Fruit fly (Drosophila melanogaster) whole organism, wandering third instar larva: ENCODE measurements around the gene CG12035.
A peak's percentile ranks its signal among the peaks of the same experiment; 100 is the strongest.

Experiments used
- CG9705 ChIP-seq: fragments of 200-800 bp; sonication (Bioruptor generic); optimal IDR thresholded peaks from 2 replicates; lab custom pipeline; 2018; ENCODE audit warnings: missing biosample characterization, mild to moderate bottlenecking, missing genetic modification characterization
- CrebA ChIP-seq: fragments of 200-800 bp; sonication (Bioruptor generic); optimal IDR thresholded peaks from 2 replicates; lab custom pipeline; 2016; ENCODE audit warnings: missing biosample characterization, mild to moderate bottlenecking, missing genetic modification characterization, borderline replicate concordance
- Dfd ChIP-seq: fragments of >200 bp; optimal IDR thresholded peaks from 2 replicates; lab custom pipeline; 2017; ENCODE audit warnings: missing biosample characterization, missing genetic modification characterization
- Dif ChIP-seq: fragments of 200-275, 200-300 bp; sonication (Bioruptor generic); optimal IDR thresholded peaks from 2 replicates; lab custom pipeline; 2018; ENCODE audit warnings: missing biosample characterization, missing genetic modification characterization; ENCODE audit not compliant: partially characterized antibody
- HLH106 ChIP-seq: fragments of 200-800 bp; optimal IDR thresholded peaks from 3 replicates; lab custom pipeline; 2019; ENCODE audit warnings: missing biosample characterization, mild to moderate bottlenecking, missing genetic modification characterization, moderate library complexity
- Hnf4 ChIP-seq: fragments of 200-800 bp; sonication (Bioruptor generic); optimal IDR thresholded peaks from 2 replicates; lab custom pipeline; 2016; ENCODE audit warnings: missing biosample characterization, mild to moderate bottlenecking, missing genetic modification characterization
- Hr78 ChIP-seq: fragments of >200 bp; optimal IDR thresholded peaks from 2 replicates; lab custom pipeline; 2017; ENCODE audit warnings: missing biosample characterization, missing genetic modification characterization
- Hr83 ChIP-seq: fragments of 200-300 bp; sonication (Bioruptor generic); optimal IDR thresholded peaks from 2 replicates; lab custom pipeline; 2016; ENCODE audit warnings: missing biosample characterization, mild to moderate bottlenecking, missing genetic modification characterization, moderate library complexity; ENCODE audit not compliant: poor library complexity, severe bottlenecking
- Jra ChIP-seq: sonication (Bioruptor generic); optimal IDR thresholded peaks from 2 replicates; lab custom pipeline; 2016; ENCODE audit warnings: missing biosample characterization, missing genetic modification characterization
- Mio ChIP-seq: sonication (Bioruptor generic); optimal IDR thresholded peaks from 2 replicates; lab custom pipeline; 2016; ENCODE audit warnings: missing biosample characterization, missing genetic modification characterization
- Myc ChIP-seq: fragments of >200 bp; optimal IDR thresholded peaks from 2 replicates; lab custom pipeline; 2017
- OdsH ChIP-seq: fragments of 200-800 bp; sonication (Bioruptor generic); optimal IDR thresholded peaks from 2 replicates; lab custom pipeline; 2016; ENCODE audit warnings: missing biosample characterization, mild to moderate bottlenecking, missing genetic modification characterization
- Rel ChIP-seq, 2 experiments: fragments of 200-800 bp; sonication (Bioruptor generic) in 1 of 2; optimal IDR thresholded peaks; 2 replicates in 1 of 2; 3 replicates in 1 of 2; lab custom pipeline; 2016 to 2019; ENCODE audit warnings: mild to moderate bottlenecking in 2 of 2, missing biosample characterization in 2 of 2, missing genetic modification characterization in 2 of 2, moderate library complexity in 1 of 2
- Sp1 ChIP-seq: fragments of 200-800 bp; sonication (Bioruptor generic); optimal IDR thresholded peaks from 3 replicates; lab custom pipeline; 2019; ENCODE audit warnings: missing biosample characterization, mild to moderate bottlenecking, missing genetic modification characterization, moderate library complexity
- Vsx2 ChIP-seq: fragments of 200-300, 225-300 bp; sonication (Bioruptor generic); optimal IDR thresholded peaks from 2 replicates; lab custom pipeline; 2018; ENCODE audit warnings: missing biosample characterization, missing genetic modification characterization; ENCODE audit not compliant: partially characterized antibody
- br ChIP-seq: fragments of 200-800 bp; sonication (Bioruptor generic); optimal IDR thresholded peaks from 2 replicates; lab custom pipeline; 2016; ENCODE audit warnings: missing biosample characterization, missing genetic modification characterization
- brk ChIP-seq: fragments of 200-800 bp; sonication (Bioruptor generic); optimal IDR thresholded peaks from 2 replicates; lab custom pipeline; 2016; ENCODE audit warnings: missing biosample characterization, mild to moderate bottlenecking, missing genetic modification characterization
- dl ChIP-seq, 2 experiments: fragments of 175-275, 200-275 bp in 1 of 2; fragments of 200-275 bp in 1 of 2; sonication (Bioruptor generic); optimal IDR thresholded peaks; lab custom pipeline; 2018; ENCODE audit warnings: mild to moderate bottlenecking in 2 of 2, missing biosample characterization in 2 of 2, missing genetic modification characterization in 2 of 2, moderate library complexity in 2 of 2; ENCODE audit not compliant: partially characterized antibody in 2 of 2, insufficient read depth in 1 of 2
- dmrt93B ChIP-seq: fragments of 200-800 bp; sonication (Bioruptor generic); optimal IDR thresholded peaks from 2 replicates; lab custom pipeline; 2018; ENCODE audit warnings: missing biosample characterization, mild to moderate bottlenecking, missing genetic modification characterization
- foxo ChIP-seq, 2 experiments: fragments of 200-800 bp; sonication (Bioruptor generic); optimal IDR thresholded peaks; 2 replicates in 1 of 2; 3 replicates in 1 of 2; lab custom pipeline; 2016 to 2017; ENCODE audit warnings: missing biosample characterization in 2 of 2, missing genetic modification characterization in 2 of 2
- fru ChIP-seq: fragments of 200-800 bp; sonication (Bioruptor generic); optimal IDR thresholded peaks from 3 replicates; lab custom pipeline; 2016; ENCODE audit warnings: missing biosample characterization, mild to moderate bottlenecking, missing genetic modification characterization
- h ChIP-seq: fragments of 200-800 bp; sonication (Bioruptor generic); optimal IDR thresholded peaks from 3 replicates; lab custom pipeline; 2016; ENCODE audit warnings: missing biosample characterization, mild to moderate bottlenecking, missing genetic modification characterization
- pan ChIP-seq: fragments of >200 bp; optimal IDR thresholded peaks from 2 replicates; lab custom pipeline; 2017
- psq ChIP-seq: fragments of 200-800 bp; sonication (Bioruptor generic); optimal IDR thresholded peaks from 3 replicates; lab custom pipeline; 2017; ENCODE audit warnings: missing biosample characterization, mild to moderate bottlenecking, missing genetic modification characterization, moderate library complexity
- rgr ChIP-seq: fragments of 200-800 bp; sonication (Bioruptor generic); optimal IDR thresholded peaks from 3 replicates; lab custom pipeline; 2016; ENCODE audit warnings: missing biosample characterization, mild to moderate bottlenecking, missing genetic modification characterization
- sage ChIP-seq: fragments of 200-800 bp; sonication (Bioruptor generic); optimal IDR thresholded peaks from 2 replicates; lab custom pipeline; 2016; ENCODE audit warnings: missing biosample characterization, mild to moderate bottlenecking, missing genetic modification characterization
- sv ChIP-seq: fragments of 200-800 bp; sonication (Bioruptor generic); optimal IDR thresholded peaks from 3 replicates; lab custom pipeline; 2016; ENCODE audit warnings: missing biosample characterization, missing genetic modification characterization
- usp ChIP-seq: fragments of >200 bp; optimal IDR thresholded peaks from 2 replicates; lab custom pipeline; 2017; ENCODE audit warnings: missing biosample characterization, missing genetic modification characterization
- woc ChIP-seq: sonication (Bioruptor generic); optimal IDR thresholded peaks from 2 replicates; lab custom pipeline; 2016; ENCODE audit warnings: missing biosample characterization, mild to moderate bottlenecking, missing genetic modification characterization

Gene CG12035

DNA sequence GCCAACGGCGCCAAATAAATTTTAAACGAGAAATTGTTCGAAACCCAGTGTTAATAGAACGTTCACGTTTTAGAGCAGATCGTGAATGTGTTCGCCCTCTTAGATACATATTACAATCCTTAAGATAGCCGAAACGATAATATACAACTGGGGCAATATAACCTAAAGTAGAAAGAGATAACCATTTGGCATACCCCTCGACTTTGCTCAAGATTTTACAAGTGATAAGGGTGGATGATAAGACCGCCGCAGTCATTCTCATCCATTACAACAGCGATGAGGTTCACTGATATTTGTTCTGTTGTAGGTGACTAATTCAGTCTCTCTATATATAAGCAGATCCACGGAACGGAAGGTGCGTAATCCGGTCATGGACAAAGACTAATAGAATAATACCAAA lies 2.6 kb downstream of the CG12035 start:
- no peak for TF ChIP-seq Dfd (GFP tag; lab: Kevin White, UChicago)
- TF ChIP-seq pan: no peak
- no peak for TF ChIP-seq Rel (GFP tag; optimal IDR thresholded peaks at IDR 0.05; lab: Kevin White, UChicago)
- no peak for TF ChIP-seq Rel (tag; optimal IDR thresholded peaks at IDR 0.05; lab: Kevin White, UChicago)
- TF ChIP-seq Vsx2: no peak
- no peak for TF ChIP-seq Myc
- TF ChIP-seq CG9705 (GFP tag; lab: Kevin White, UChicago): no peak
- TF ChIP-seq HLH106: no peak
- no peak for TF ChIP-seq h (GFP tag; lab: Kevin White, UChicago)
- no peak for TF ChIP-seq Hr78 (GFP tag; lab: Kevin White, UChicago)
- TF ChIP-seq psq: no peak
- no peak for TF ChIP-seq OdsH
- no peak for TF ChIP-seq usp (GFP tag; lab: Kevin White, UChicago)
- TF ChIP-seq Jra (GFP tag; lab: Kevin White, UChicago): no peak
- no peak for TF ChIP-seq sage (GFP tag; lab: Kevin White, UChicago)
- TF ChIP-seq foxo (GFP tag; optimal IDR thresholded peaks at IDR 0.05; lab: Kevin White, UChicago): no peak
- TF ChIP-seq brk (GFP tag; lab: Kevin White, UChicago): no peak
- TF ChIP-seq Sp1: no peak
- no peak for TF ChIP-seq sv (GFP tag; lab: Kevin White, UChicago)
- TF ChIP-seq Mio (GFP tag; lab: Kevin White, UChicago): no peak
- no peak for TF ChIP-seq Hnf4 (GFP tag; lab: Kevin White, UChicago)

DNA sequence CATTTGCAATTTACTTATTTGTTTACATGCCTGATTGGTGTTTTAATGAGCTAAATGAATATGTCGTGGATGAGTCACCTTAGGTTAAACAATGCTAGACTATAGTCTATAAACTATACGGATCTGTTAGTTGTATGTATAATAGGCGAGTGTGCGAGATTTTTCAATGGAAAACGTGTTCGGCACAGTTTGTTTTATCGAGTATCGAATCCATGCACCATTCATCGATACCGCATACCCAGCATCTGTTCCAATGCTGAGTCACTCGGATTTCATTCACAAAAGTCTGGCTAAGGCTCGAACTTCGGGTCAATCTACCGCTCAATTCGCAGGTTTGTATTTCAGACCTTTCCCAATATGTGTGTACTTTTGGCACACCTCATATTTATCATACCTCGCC lies 3.2 kb downstream of the CG12035 start:
- no peak for TF ChIP-seq Jra (GFP tag; lab: Kevin White, UChicago)
- peak; percentile 6 for TF ChIP-seq rgr
- TF ChIP-seq, all 38 proteins: peak for 1

DNA sequence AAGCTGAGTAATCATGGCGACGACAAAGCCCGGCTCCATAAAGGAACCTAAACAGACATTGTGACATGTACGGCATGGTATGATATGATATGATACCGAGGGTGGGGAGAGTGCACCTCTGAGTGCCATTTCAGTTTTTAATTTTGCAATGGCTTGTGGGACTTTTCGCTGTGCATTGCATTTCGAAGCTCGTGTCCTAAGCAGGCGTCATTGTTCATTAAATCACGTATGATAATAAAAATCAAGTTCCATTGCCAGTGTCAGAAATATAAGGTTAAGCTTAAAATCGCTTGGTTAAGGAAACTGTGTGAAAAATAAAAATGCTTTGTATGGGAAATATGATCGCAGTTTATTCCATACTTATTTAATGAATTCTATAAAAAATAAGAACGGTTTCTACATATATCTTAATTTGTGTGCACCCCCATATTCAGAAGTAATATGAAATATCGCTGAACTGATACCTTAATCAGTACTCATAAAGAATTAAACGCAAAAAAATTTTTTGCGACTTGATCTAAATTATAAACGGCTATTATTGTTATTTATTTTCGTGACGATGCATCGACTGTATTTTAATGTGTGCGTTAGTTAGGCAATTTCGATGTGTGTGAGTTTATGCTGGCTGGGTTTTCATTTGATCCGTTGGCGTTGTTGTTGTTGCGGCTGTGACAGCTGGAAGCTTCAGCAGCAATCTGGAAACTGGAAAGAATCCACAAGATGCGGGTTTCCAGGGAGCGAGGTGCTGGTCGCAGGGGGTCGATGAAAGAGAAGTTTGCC lies 5.4 kb downstream of the CG12035 start:
- TF ChIP-seq Dfd (GFP tag; lab: Kevin White, UChicago) (no peak), Rel (GFP tag; optimal IDR thresholded peaks at IDR 0.05; lab: Kevin White, UChicago) (no peak), Rel (tag; optimal IDR thresholded peaks at IDR 0.05; lab: Kevin White, UChicago) (peak; percentile 95), CrebA (GFP tag; lab: Kevin White, UChicago) (no peak)

DNA sequence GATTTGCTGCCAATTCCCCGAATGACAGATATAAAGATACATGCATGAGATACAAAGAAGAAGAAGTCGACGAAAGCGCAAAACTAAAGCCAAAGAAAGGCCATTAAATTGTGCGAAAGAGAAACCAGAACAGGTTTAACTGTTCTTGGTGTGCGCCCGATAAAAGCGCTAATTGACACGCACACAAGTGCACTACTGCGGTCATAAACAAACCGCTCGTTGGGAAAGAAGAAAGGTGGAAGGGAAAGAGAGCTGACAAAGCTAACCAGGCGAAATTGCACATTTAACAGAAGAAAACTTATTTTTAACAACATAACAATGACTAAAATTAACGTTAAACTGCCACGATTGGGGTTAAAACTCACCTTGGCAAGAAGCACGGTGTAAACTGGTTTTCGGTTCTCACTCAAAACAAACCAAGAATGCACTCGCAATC lies 6.0 kb downstream of the CG12035 start:
- TF ChIP-seq brk (GFP tag; lab: Kevin White, UChicago): no peak
- no peak for TF ChIP-seq Myc
- TF ChIP-seq Vsx2: peak; percentile 24
- TF ChIP-seq foxo (GFP tag; optimal IDR thresholded peaks at IDR 0.05; lab: Kevin White, UChicago): no peak
- TF ChIP-seq psq: peak; percentile 85

DNA sequence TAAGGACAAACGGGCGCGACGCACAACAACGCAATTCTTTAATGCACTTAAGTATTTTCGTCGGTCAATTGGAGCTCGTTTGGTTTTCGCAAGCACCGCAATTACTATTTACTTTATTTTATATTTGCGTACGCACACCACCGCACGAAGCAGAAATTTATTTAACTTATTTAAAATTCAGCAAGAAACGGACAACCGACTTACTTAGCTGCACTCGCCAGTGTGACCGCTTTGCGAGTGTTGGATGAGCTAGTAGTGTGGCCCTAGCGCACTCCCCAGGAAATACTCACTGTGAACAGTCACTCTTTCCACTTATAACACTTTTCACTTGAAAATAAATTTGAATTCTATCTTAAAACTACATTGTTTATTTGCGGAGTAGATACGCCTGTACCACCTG lies 6.7 kb downstream of the CG12035 start, which contains the start of gene drpr:
Gene drpr, minus strand, starts transcription at position 235 of the 400 bp plus-strand sequence.
- peak; percentile 18 for TF ChIP-seq CG9705 (GFP tag; lab: Kevin White, UChicago)
- TF ChIP-seq dmrt93B (GFP tag; lab: Kevin White, UChicago): no peak
- TF ChIP-seq Mio (GFP tag; lab: Kevin White, UChicago): no peak
- TF ChIP-seq Sp1: peak; percentile 43
- TF ChIP-seq br: peak; percentile 43
- peak; percentile 23 for TF ChIP-seq h (GFP tag; lab: Kevin White, UChicago)
- peak; percentile 62 for TF ChIP-seq fru (GFP tag; lab: Kevin White, UChicago)
- TF ChIP-seq Dfd (GFP tag; lab: Kevin White, UChicago): no peak
- peak; percentile 36 for TF ChIP-seq rgr
- no peak for TF ChIP-seq Myc
- peak; percentile 53 for TF ChIP-seq Hr83 (GFP tag; lab: Kevin White, UChicago)
- no peak for TF ChIP-seq CrebA (GFP tag; lab: Kevin White, UChicago)
- peak; percentile 66 for TF ChIP-seq woc (GFP tag; lab: Kevin White, UChicago)
- no peak for TF ChIP-seq Rel (GFP tag; optimal IDR thresholded peaks at IDR 0.05; lab: Kevin White, UChicago)
- TF ChIP-seq Rel (tag; optimal IDR thresholded peaks at IDR 0.05; lab: Kevin White, UChicago): peak; percentile 57
- TF ChIP-seq Jra (GFP tag; lab: Kevin White, UChicago): peak; percentile 17
- TF ChIP-seq HLH106: peak; percentile 14
- no peak for TF ChIP-seq Vsx2
- TF ChIP-seq Dif (GFP tag; lab: Kevin White, UChicago): peak; percentile 45
- no peak for TF ChIP-seq dl (GFP tag; optimal IDR thresholded peaks at IDR 0.05; lab: Kevin White, UChicago; ENCODE audit: insufficient read depth in 1 of 2, partially characterized antibody in 2 of 2)
